Worm (Caenorhabditis elegans): ENCODE measurements around the gene F16H6.4.

The F16H6.4 gene

ce11 chrV:18198421-18198820, at the start of gene F16H6.4:
Gene F16H6.4 (plus strand): TSS chrV:18198721.
- TF ChIP-seq unc-62 (GFP tag; optimal IDR thresholded peaks at IDR 0.05), result no peak

ce11 chrV:18157707-18158106, 40.8 kb upstream of the F16H6.4 start, which contains the start of gene clec-48:
Gene clec-48 (plus strand): TSS chrV:18158026.
- no peak for TF ChIP-seq unc-62 (GFP tag; optimal IDR thresholded peaks at IDR 0.05)

ce11 chrV:18158172-18158571, 40.3 kb upstream of the F16H6.4 start:
- TF ChIP-seq unc-62 (GFP tag; optimal IDR thresholded peaks at IDR 0.05), result no peak

DNA sequence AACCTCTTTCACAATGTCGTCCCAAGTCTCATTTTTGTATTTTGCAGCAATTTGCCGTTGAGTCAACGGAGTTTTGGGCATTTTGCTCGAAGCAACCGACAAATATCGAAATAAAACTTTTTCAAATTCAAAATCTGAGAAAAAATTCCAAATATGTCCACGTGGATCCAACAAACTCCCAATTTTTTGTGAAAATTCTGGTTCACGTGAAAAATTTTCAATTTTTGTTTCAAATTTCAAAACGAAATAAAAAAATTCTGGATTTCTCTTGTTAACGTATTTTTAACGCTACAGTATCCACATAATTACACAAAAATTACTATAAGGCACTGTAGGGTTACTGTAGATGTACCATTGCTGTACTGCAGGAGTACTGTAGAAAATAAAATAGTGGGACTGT, 37.3 kb upstream of the F16H6.4 start, which contains the start of gene C14A6.13:
TSS of gene C14A6.13 (minus strand) at position 101 of the 400 bp plus-strand sequence.
- no peak for TF ChIP-seq unc-62 (GFP tag; optimal IDR thresholded peaks at IDR 0.05)

- TF ChIP-seq unc-62 (GFP tag; optimal IDR thresholded peaks at IDR 0.05), result no peak
Observed at ce11 chrV:18162568-18162967, 36.0 kb upstream of the F16H6.4 start, which contains the start of gene C14A6.12. Gene C14A6.12 (minus strand): TSS chrV:18162668.

DNA sequence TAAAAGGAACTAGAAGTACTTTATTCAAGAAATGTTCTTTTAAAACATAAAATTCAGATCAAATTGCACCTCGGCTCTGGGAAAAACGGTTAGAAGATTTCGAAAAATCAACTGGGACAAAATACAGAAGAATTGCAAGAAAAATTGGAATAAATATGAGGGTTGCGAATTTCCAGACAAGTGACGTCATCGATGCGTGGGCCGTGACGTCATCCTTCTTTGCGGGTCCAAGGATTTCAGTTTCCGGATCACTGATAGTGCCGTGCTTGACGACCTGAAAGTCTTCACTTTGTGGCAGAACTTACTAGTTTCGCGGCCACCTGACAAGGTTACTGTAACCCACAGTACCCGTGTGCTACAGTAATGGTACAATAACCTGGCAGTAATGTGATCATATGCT, 35.1 kb upstream of the F16H6.4 start:
- no peak for TF ChIP-seq unc-62 (GFP tag; optimal IDR thresholded peaks at IDR 0.05)

- no peak for TF ChIP-seq unc-62 (GFP tag; optimal IDR thresholded peaks at IDR 0.05)
Observed at ce11 chrV:18164758-18165157, 33.8 kb upstream of the F16H6.4 start, which contains the start of gene C14A6.5. Gene C14A6.5 (minus strand): TSS chrV:18164858.

- no peak for TF ChIP-seq unc-62 (GFP tag; optimal IDR thresholded peaks at IDR 0.05)
Observed at ce11 chrV:18167161-18167560, 31.4 kb upstream of the F16H6.4 start, which contains the start of gene C14A6.6. Gene C14A6.6 (minus strand): TSS chrV:18167261.

- no peak for TF ChIP-seq unc-62 (GFP tag; optimal IDR thresholded peaks at IDR 0.05)
Observed at ce11 chrV:18168266-18168665, 30.3 kb upstream of the F16H6.4 start, which contains the start of gene C14A6.7. Gene C14A6.7 (minus strand): TSS chrV:18168366.

DNA sequence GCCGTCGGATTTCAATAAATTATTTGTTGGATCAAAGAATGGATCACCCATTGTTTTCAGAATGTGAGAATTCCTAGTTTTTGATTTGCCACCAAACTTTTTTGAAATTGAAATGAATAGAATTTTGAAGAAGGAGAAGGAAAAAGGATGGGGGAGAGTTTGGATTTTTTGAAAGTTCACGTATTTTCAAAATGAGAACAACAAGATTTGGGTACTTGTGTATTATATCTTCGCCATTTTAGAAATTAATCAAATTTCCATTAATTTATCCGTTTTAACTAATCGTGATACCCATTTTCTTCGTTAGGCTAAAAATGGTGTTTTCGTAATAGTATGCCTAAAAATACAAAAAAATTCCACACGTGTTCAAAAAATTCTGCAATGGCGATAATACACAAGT, 27.0 kb upstream of the F16H6.4 start, which contains the start of gene C14A6.8:
TSS of gene C14A6.8 (minus strand) at position 101 of the 400 bp plus-strand sequence.
- no peak for TF ChIP-seq unc-62 (GFP tag; optimal IDR thresholded peaks at IDR 0.05)

DNA sequence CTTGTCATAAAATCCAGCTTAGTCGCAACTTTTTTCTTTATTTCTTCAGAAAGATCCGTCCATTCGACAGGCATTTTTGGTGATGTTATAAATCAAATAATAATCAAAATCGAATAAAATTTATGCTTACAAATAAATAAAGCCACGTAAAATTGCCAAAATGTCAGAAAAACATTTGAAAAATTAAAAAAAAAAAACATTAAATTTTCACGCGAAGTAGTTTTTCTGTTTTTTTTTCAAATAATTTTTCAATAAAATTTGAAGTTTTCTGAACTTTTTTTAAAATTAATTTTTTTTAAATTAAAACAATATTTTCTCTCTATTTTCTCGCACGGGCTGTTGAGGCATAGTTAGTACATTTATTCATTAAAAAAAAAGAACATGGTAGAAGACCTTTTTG, 19.9 kb upstream of the F16H6.4 start, which contains the start of gene C31G12.4:
TSS of gene C31G12.4 (minus strand) at position 101 of the 400 bp plus-strand sequence.
- no peak for TF ChIP-seq unc-62 (GFP tag; optimal IDR thresholded peaks at IDR 0.05)

DNA sequence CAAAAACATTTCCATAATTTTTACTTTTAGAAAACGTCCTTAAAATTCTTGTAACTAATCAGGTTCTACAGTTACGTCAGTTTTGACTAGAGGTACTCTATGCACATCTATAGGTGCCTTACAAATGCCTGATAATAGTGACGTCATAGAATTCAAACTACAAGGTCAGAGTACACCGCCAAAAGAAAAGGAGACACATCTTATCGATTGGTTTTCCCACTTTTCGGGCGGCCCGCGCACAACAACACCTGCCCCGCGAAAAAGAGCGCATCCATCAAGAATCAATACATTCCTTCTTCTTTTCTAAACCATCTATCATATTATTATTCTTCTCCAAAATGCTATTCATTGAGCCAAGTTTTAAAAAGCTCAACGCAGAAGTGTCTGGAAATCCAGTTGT, 18.9 kb upstream of the F16H6.4 start, which contains the start of gene C31G12.1:
TSS of gene C31G12.1 (plus strand) at position 301 of the 400 bp plus-strand sequence.
- no peak for TF ChIP-seq unc-62 (GFP tag; optimal IDR thresholded peaks at IDR 0.05)

ce11 chrV:18184910-18185309, 13.6 kb upstream of the F16H6.4 start, which contains the start of gene C31G12.3:
Gene C31G12.3 (plus strand): TSS chrV:18185210.
- no peak for TF ChIP-seq unc-62 (GFP tag; optimal IDR thresholded peaks at IDR 0.05)

ce11 chrV:18188328-18188727, 10.2 kb upstream of the F16H6.4 start, which contains the start of gene clec-245:
Gene clec-245 (minus strand): TSS chrV:18188428.
- TF ChIP-seq unc-62 (GFP tag; optimal IDR thresholded peaks at IDR 0.05), result no peak

ce11 chrV:18189181-18189580, 9.3 kb upstream of the F16H6.4 start, which contains the start of gene clec-246:
Gene clec-246 (plus strand): TSS chrV:18189481.
- TF ChIP-seq unc-62 (GFP tag; optimal IDR thresholded peaks at IDR 0.05), result no peak

DNA sequence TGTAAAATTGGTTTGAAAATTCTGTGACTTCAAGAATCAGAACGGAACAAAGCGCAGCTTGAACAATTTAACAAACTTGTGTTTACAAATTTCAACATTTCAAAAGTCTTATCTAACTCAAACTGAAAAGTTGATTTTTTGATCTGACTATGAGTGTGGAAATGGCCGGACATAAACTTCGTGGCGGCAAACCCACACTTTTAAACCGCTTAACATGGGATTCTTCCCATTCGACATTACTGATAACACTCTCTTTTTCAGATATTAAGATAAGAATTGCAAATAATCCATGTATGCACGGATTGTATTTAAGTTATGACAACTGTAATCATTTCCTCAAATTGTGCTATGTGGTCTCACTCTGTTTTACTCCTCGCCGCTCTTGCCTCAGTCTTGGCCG, 7.4 kb upstream of the F16H6.4 start, which contains the start of gene clec-42:
TSS of gene clec-42 (plus strand) at position 285 of the 400 bp plus-strand sequence.
- no peak for TF ChIP-seq unc-62 (GFP tag; optimal IDR thresholded peaks at IDR 0.05)

DNA sequence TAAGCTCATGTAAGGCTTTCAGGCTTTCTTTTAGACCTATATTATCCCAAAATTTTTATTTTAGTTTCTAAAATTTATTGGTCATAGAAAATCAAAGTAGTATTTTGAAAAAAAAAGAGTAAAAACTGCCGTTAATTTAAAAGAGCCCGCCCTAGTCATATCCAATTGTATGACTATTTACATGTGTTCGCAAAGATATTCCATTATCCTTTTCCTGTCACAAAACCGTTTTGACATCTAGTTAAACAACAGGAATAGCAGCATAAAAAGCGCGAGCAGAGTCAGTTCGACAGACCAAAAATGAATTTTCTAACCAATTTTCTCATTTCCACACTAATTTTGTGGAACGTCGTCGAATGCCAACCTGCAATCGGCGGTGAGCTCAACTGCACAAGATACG, 3.5 kb upstream of the F16H6.4 start, which contains the start of gene F16H6.3:
TSS of gene F16H6.3 (plus strand) at position 301 of the 400 bp plus-strand sequence.
- TF ChIP-seq unc-62 (GFP tag; optimal IDR thresholded peaks at IDR 0.05), result no peak

Data from whole organism, dauer.